Worm (Caenorhabditis elegans) whole organism, L1 larva: ENCODE data around the gene F19B10.2.

Source experiments
- alr-1 ChIP-seq: fragments of 200-800 bp; sonication (Bioruptor generic); optimal IDR thresholded peaks from 2 replicates; lab custom pipeline; 2018; ENCODE audit warnings: borderline replicate concordance, mild to moderate bottlenecking, missing genetic modification characterization, missing compliant biosample characterization
- ceh-63 ChIP-seq: fragments of 200-800 bp; sonication (Bioruptor generic); optimal IDR thresholded peaks from 2 replicates; lab custom pipeline; 2018; ENCODE audit warnings: mild to moderate bottlenecking, missing genetic modification characterization, missing compliant biosample characterization
- efl-1 ChIP-seq, 4 experiments: fragments of 150-350 bp; optimal IDR thresholded peaks in 3 of 4; peaks in 1 of 4; 1 replicate in 1 of 4; 2 replicates in 3 of 4; lab custom pipeline; 2014; ENCODE audit warnings: missing biosample characterization in 2 of 4, missing genetic modification characterization in 2 of 4, missing genetic modification reagents in 2 of 4
- lin-39 ChIP-seq: fragments of 150-350 bp; optimal IDR thresholded peaks from 2 replicates; lab custom pipeline; 2014; ENCODE audit warnings: missing biosample characterization, missing genetic modification reagents, missing genetic modification characterization
- lir-3 ChIP-seq: sonication (generic microtip); optimal IDR thresholded peaks from 2 replicates; lab custom pipeline; 2016; ENCODE audit warnings: mild to moderate bottlenecking, missing genetic modification characterization, moderate library complexity, missing compliant biosample characterization; ENCODE audit not compliant: poor library complexity
- lsy-2 ChIP-seq, 2 experiments: fragments of 150-350 bp; optimal IDR thresholded peaks; 2 replicates each; lab custom pipeline; 2014; ENCODE audit warnings: missing biosample characterization in 2 of 2, missing genetic modification characterization in 2 of 2
- nhr-12 ChIP-seq: sonication (generic microtip); optimal IDR thresholded peaks from 2 replicates; lab custom pipeline; 2017; ENCODE audit warnings: missing biosample characterization, missing genetic modification characterization
- nhr-237 ChIP-seq: fragments of 150-350 bp; optimal IDR thresholded peaks from 2 replicates; lab custom pipeline; 2014; ENCODE audit warnings: missing biosample characterization, missing genetic modification characterization
- pax-3 ChIP-seq: fragments of 200-800 bp; sonication (Bioruptor generic); optimal IDR thresholded peaks from 2 replicates; lab custom pipeline; 2018; ENCODE audit warnings: mild to moderate bottlenecking, missing genetic modification characterization, moderate library complexity, missing compliant biosample characterization
- unc-86 ChIP-seq: sonication (generic microtip); optimal IDR thresholded peaks from 2 replicates; lab custom pipeline; 2016; ENCODE audit warnings: missing genetic modification characterization, missing compliant biosample characterization
- unc-98 ChIP-seq: fragments of 200-800 bp; sonication (Bioruptor generic); IDR thresholded peaks from 2 replicates; pipeline ENCODE4 v1.3.6; 2022; ENCODE audit warnings: missing genetic modification characterization, missing compliant biosample characterization
- zag-1 ChIP-seq: fragments of 150-350 bp; optimal IDR thresholded peaks from 2 replicates; lab custom pipeline; 2014; ENCODE audit warnings: missing biosample characterization, missing genetic modification characterization
- ztf-11 ChIP-seq, 2 experiments: sonication (generic microtip); optimal IDR thresholded peaks; 2 replicates each; lab custom pipeline; 2016 to 2017; ENCODE audit warnings: missing genetic modification characterization in 2 of 2, missing biosample characterization in 1 of 2, missing compliant biosample characterization in 1 of 2

DNA sequence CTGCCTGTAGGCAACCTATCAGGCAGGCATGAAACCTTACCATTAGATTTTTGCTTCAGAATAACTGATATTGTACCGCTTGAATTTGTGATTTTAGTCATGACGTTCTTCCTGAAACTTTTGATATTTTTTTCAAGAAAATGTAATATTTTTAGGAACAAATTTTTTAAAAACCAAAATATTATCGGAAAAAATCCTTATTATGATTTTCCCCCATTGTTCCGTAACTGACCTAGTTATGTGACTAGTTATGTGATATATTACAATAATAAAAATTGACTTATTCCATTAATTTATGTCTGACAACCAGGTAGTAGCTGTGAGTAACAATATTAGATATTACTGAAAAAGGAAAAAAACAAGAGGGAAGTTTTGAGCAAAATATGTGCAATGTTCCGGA, 4.3 kb upstream of the F19B10.2 start, which contains the start of gene srx-98:
- TF ChIP-seq unc-86 (tag; lab: Kevin White, UChicago) (no peak), alr-1 (tag; lab: Kevin White, UChicago) (no peak), nhr-237 (tag; lab: Kevin White, UChicago) (no peak), efl-1 (optimal IDR thresholded peaks at IDR 0.05; lab: Kevin White, UChicago) (no peak), efl-1 (GFP tag; optimal IDR thresholded peaks at IDR 0.05 in 1 of 2; lab: Kevin White, UChicago) (no peak), pax-3 (tag; lab: Kevin White, UChicago) (no peak), ztf-11 (tag; optimal IDR thresholded peaks at IDR 0.05; lab: Kevin White, UChicago) (no peak), zag-1 (no peak), lir-3 (tag; lab: Kevin White, UChicago) (no peak), unc-98 (GFP tag; lab: Robert Waterston, UW) (no peak), nhr-12 (tag; lab: Kevin White, UChicago) (no peak), lsy-2 (tag; optimal IDR thresholded peaks at IDR 0.05; lab: Kevin White, UChicago) (no peak), lin-39 (tag; lab: Kevin White, UChicago) (no peak), ceh-63 (GFP tag; lab: Kevin White, UChicago) (no peak)
